Fruit fly (Drosophila melanogaster): ENCODE measurements around the gene CG9265.

CG9265 gene

DNA sequence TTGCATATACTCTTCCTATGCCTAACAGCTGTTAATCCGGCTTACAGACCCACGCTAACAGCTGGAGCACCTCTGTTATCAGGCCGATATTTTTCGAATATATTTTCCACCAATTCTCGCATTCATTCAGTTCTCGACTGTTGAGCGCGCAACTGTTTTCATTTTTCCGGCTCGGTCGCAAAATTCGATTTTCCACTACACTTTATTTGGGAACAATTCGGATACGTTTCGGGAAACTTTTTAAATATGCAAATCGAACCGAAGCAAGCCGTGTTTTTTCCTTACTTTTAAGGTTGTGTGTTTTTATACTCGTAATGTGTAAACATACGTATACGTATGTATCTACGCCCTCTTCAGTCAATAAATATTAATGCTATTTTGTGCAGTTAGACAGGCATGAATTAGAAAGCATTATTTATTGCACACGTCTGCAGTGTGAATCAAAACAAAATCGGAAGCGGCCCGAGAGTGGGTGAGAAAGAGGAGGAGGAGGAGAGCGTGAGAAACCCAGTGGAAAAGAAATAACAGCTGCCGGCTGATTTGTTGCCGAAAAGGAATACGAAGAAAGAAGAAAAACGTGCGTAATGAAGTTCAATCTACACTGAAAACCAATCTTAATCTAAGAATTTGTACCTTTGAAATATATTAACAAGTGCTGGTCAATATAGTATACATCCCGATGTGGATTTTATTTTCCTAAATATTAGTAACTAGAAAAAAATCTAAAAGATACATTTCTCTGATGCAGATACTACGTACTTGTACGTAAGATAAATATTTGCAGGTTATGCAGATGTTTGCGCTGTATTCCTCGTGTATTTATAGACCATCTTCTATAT is 36.6 kb upstream of the CG9265 start (continued):
- no peak for TF ChIP-seq CG4617 (GFP tag; optimal IDR thresholded peaks at IDR 0.05; ENCODE audit: borderline replicate concordance)
- no peak for TF ChIP-seq btn (GFP tag; optimal IDR thresholded peaks at IDR 0.05)
- peak; percentile 21 for TF ChIP-seq Deaf1 (tag; optimal IDR thresholded peaks at IDR 0.05)
- TF ChIP-seq ash1 (GFP tag; optimal IDR thresholded peaks at IDR 0.05) = no peak
- TF ChIP-seq trem (tag; optimal IDR thresholded peaks at IDR 0.05) = no peak
- TF ChIP-seq CG1602 (GFP tag; optimal IDR thresholded peaks at IDR 0.05) = no peak
- TF ChIP-seq pzg (GFP tag; optimal IDR thresholded peaks at IDR 0.05) = no peak
- TF ChIP-seq Camta (GFP tag; optimal IDR thresholded peaks at IDR 0.05) = no peak
- TF ChIP-seq CG12219 (GFP tag; optimal IDR thresholded peaks at IDR 0.05) = no peak
- TF ChIP-seq aop (GFP tag; IDR thresholded peaks at IDR 0.05) = no peak
- 0 out of 3 replicates have a peak, but pooled peaks have one; percentile 16 for TF ChIP-seq CG2199 (GFP tag; IDR thresholded peaks at IDR 0.05)
- no peak for TF ChIP-seq jumu (GFP tag; optimal IDR thresholded peaks at IDR 0.05)
- peak; percentile 31 for TF ChIP-seq HHEX (GFP tag; optimal IDR thresholded peaks at IDR 0.05)
- TF ChIP-seq psq (GFP tag; optimal IDR thresholded peaks at IDR 0.05) = peak; percentile 62
- TF ChIP-seq Hand (GFP tag; optimal IDR thresholded peaks at IDR 0.05) = no peak
- TF ChIP-seq mirr (GFP tag; optimal IDR thresholded peaks at IDR 0.05) = no peak
- no peak for TF ChIP-seq pnt (GFP tag; optimal IDR thresholded peaks at IDR 0.05)
- TF ChIP-seq br (optimal IDR thresholded peaks at IDR 0.05) = no peak
- TF ChIP-seq al (GFP tag; IDR thresholded peaks at IDR 0.05) = no peak
- TF ChIP-seq onecut (GFP tag; IDR thresholded peaks at IDR 0.05) = no peak
- no peak for TF ChIP-seq CG18619 (GFP tag; optimal IDR thresholded peaks at IDR 0.05)
- no peak for TF ChIP-seq CG12391 (tag; optimal IDR thresholded peaks at IDR 0.05)
- TF ChIP-seq CG7556 (GFP tag; optimal IDR thresholded peaks at IDR 0.05) = no peak
- TF ChIP-seq ewg (GFP tag; optimal IDR thresholded peaks at IDR 0.05) = no peak
- TF ChIP-seq Elba2 (GFP tag; optimal IDR thresholded peaks at IDR 0.05) = no peak
- no peak for TF ChIP-seq CG8478 (optimal IDR thresholded peaks at IDR 0.05)
- no peak for TF ChIP-seq CG5245 (GFP tag; optimal IDR thresholded peaks at IDR 0.05)
- peak; percentile 43 for TF ChIP-seq Sox102F (GFP tag; optimal IDR thresholded peaks at IDR 0.05)
- TF ChIP-seq Oli (tag; optimal IDR thresholded peaks at IDR 0.05) = no peak
- TF ChIP-seq D19B (GFP tag; optimal IDR thresholded peaks at IDR 0.05) = no peak
- no peak for TF ChIP-seq CG15479 (GFP tag; optimal IDR thresholded peaks at IDR 0.05)
- TF ChIP-seq CG17385 (GFP tag; optimal IDR thresholded peaks at IDR 0.05) = peak; percentile 17
- TF ChIP-seq Hr39 (optimal IDR thresholded peaks at IDR 0.05) = no peak
- TF ChIP-seq Mad (GFP tag; optimal IDR thresholded peaks at IDR 0.05) = no peak
- TF ChIP-seq otp (GFP tag; IDR thresholded peaks at IDR 0.05) = no peak
- no peak for TF ChIP-seq Meics (GFP tag; optimal IDR thresholded peaks at IDR 0.05)
- 0 out of 4 replicates have a peak, but pooled peaks have one; percentile 14 for TF ChIP-seq Dll (GFP tag; IDR thresholded peaks at IDR 0.05; ENCODE audit: partially characterized antibody)
- TF ChIP-seq CG8944 (GFP tag; optimal IDR thresholded peaks at IDR 0.05) = no peak
- no peak for TF ChIP-seq unc-4 (GFP tag; IDR thresholded peaks at IDR 0.05; ENCODE audit: partially characterized antibody)
- TF ChIP-seq GATAe (GFP tag; conservative IDR thresholded peaks at IDR 0.05) = no peak
- TF ChIP-seq dan (GFP tag; IDR thresholded peaks at IDR 0.05) = no peak
- TF ChIP-seq Dp (GFP tag; optimal IDR thresholded peaks at IDR 0.05) = peak; percentile 3
- TF ChIP-seq CG34376 (GFP tag; optimal IDR thresholded peaks at IDR 0.05) = no peak
- TF ChIP-seq CG11696 (GFP tag; IDR thresholded peaks at IDR 0.05) = no peak
- TF ChIP-seq CG15269 (tag; optimal IDR thresholded peaks at IDR 0.05) = no peak
- no peak for TF ChIP-seq C15 (GFP tag; IDR thresholded peaks at IDR 0.05)
- TF ChIP-seq CG11695 (GFP tag; IDR thresholded peaks at IDR 0.05) = no peak
- no peak for TF ChIP-seq Hey (tag; optimal IDR thresholded peaks at IDR 0.05)
- TF ChIP-seq Rx (GFP tag; IDR thresholded peaks at IDR 0.05) = no peak
- no peak for TF ChIP-seq exex (tag; optimal IDR thresholded peaks at IDR 0.05)
- no peak for TF ChIP-seq Blimp-1 (GFP tag; optimal IDR thresholded peaks at IDR 0.05)

All from whole organism, embryonic.